Worm (Caenorhabditis elegans): ENCODE data around the gene ccch-5.

DNA sequence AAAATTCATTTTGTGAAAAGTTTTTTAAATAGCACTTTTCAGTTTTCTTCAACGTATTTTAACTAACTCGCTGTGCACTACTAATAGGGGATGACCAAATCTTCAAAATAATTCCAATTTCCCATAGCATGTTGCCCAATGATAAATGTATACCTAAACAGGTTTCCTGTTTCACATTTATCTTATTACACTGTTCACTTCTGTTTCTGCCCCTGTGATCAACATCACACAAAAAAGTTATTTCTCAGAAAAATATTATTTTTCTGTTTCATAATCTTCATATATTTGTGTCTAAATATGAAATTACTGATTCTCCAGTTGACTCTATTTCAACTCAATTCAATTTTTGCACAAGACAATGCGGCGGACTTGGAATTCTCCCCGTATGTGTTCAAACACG lies 31.1 kb downstream of the ccch-5 start, which contains the start of gene Y41E3.22:
- TF ChIP-seq dve-1 (tag; optimal IDR thresholded peaks at IDR 0.05; ENCODE audit: insufficient read depth) (no peak), fos-1 (tag; optimal IDR thresholded peaks at IDR 0.05) (no peak), ceh-82 (tag; optimal IDR thresholded peaks at IDR 0.05) (no peak), daf-16 (GFP tag; optimal IDR thresholded peaks at IDR 0.05) (no peak), daf-16 (tag; optimal IDR thresholded peaks at IDR 0.05) (no peak), D1046.2 (GFP tag; IDR thresholded peaks at IDR 0.05) (no peak), egl-27 (tag; optimal IDR thresholded peaks at IDR 0.05) (no peak)
